Fruit fly (Drosophila melanogaster): ENCODE data around the gene CG42709.
A peak's percentile ranks its signal among the peaks of the same experiment; 100 is the strongest.

The CG42709 gene

DNA sequence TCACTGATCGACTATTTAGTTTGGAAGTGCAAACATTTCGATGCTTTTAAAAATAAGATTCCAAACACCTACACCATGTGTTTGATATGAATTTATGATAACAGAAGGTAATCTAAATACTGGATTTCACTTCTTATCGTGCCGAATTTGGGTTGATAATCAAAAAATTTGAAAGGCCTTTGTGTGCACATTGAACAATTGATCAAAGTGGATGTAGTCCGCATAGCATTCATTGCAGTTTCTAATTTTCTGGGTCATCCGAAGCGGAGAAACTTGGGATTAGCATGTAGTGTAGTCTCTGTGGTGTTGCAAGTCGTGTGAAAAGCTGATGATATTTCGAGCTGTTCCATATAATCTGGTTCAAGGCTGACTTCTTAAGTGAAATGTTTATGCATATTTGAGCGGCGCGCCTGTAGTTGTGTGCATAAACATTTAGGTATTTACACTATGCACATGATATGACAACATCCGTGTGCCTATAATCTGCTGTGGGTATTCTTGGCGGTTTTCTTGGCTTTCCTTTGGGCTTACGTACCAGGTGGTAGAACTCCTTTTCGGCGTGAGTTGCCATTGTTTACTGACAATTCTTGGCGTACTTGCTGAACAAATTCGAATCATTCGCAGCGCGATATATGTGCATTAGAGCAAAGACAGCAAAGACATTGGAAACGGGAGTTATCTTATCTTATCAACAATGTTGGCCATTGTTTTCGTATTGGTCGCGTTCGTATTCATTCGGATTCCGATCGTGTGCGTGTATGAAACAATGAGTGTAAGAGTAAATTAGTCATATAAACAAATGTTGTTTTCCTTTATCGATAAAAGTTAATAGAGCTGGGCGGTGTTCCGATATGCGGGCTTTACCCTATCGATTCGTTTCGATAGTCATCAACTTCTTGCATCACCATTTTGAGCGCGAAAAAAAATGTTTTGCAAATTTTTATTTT is 17.0 kb upstream of the CG42709 start, which contains the start of gene Hip1 (continued):
- TF ChIP-seq unc-4 (GFP tag; IDR thresholded peaks at IDR 0.05; ENCODE audit: partially characterized antibody) (peak; percentile 91), inv (GFP tag; IDR thresholded peaks at IDR 0.05; ENCODE audit: partially characterized antibody) (peak; percentile 79), chif (GFP tag; optimal IDR thresholded peaks at IDR 0.05) (no peak), kay (GFP tag; optimal IDR thresholded peaks at IDR 0.05) (peak; percentile 93), bbx (GFP tag; IDR thresholded peaks at IDR 0.05; ENCODE audit: partially characterized antibody) (peak; percentile 90), CG3726 (GFP tag; IDR thresholded peaks at IDR 0.05) (no peak), CG3065 (GFP tag; optimal IDR thresholded peaks at IDR 0.05) (no peak), CG13894 (tag; optimal IDR thresholded peaks at IDR 0.05) (no peak), CG16813 (GFP tag; IDR thresholded peaks at IDR 0.05; ENCODE audit: partially characterized antibody) (peak; percentile 80), Bgb (GFP tag; IDR thresholded peaks at IDR 0.05; ENCODE audit: partially characterized antibody) (peak; percentile 93), sna (GFP tag; IDR thresholded peaks at IDR 0.05; ENCODE audit: partially characterized antibody) (peak; percentile 85), trem (tag; optimal IDR thresholded peaks at IDR 0.05) (no peak), MBD-R2 (GFP tag; IDR thresholded peaks at IDR 0.05) (peak; percentile 64), CG8944 (GFP tag; optimal IDR thresholded peaks at IDR 0.05) (no peak), CG3838 (GFP tag; optimal IDR thresholded peaks at IDR 0.05) (peak; percentile 93), BEAF-32 (GFP tag; optimal IDR thresholded peaks at IDR 0.05) (peak; percentile 86), vfl (GFP tag; optimal IDR thresholded peaks at IDR 0.05) (no peak), CG3995 (GFP tag; optimal IDR thresholded peaks at IDR 0.05) (no peak), salm (tag; optimal IDR thresholded peaks at IDR 0.05) (no peak), hbn (GFP tag; IDR thresholded peaks at IDR 0.05; ENCODE audit: partially characterized antibody) (peak; percentile 81), Myb (GFP tag; optimal IDR thresholded peaks at IDR 0.05) (no peak), CG18599 (GFP tag; optimal IDR thresholded peaks at IDR 0.05) (no peak), CG12659 (GFP tag; optimal IDR thresholded peaks at IDR 0.05) (no peak), tgo (GFP tag; IDR thresholded peaks at IDR 0.05) (no peak), CG11696 (GFP tag; IDR thresholded peaks at IDR 0.05) (no peak), CG10366 (GFP tag; IDR thresholded peaks at IDR 0.05) (no peak), amos (GFP tag; IDR thresholded peaks at IDR 0.05; ENCODE audit: partially characterized antibody) (peak; percentile 94; the same call in 1 of the 2 replicates), ssp (GFP tag; IDR thresholded peaks at IDR 0.05) (no peak), vnd (GFP tag; IDR thresholded peaks at IDR 0.05; ENCODE audit: partially characterized antibody) (peak; percentile 82), CG1529 (GFP tag; optimal IDR thresholded peaks at IDR 0.05) (no peak), pzg (GFP tag; optimal IDR thresholded peaks at IDR 0.05) (peak; percentile 70), bigmax (GFP tag; optimal IDR thresholded peaks at IDR 0.05) (no peak), CG6254 (GFP tag; optimal IDR thresholded peaks at IDR 0.05) (no peak), nerfin-2 (GFP tag; IDR thresholded peaks at IDR 0.05; ENCODE audit: partially characterized antibody) (peak; percentile 80), Hey (tag; optimal IDR thresholded peaks at IDR 0.05) (no peak), CG8359 (GFP tag; optimal IDR thresholded peaks at IDR 0.05; ENCODE audit: borderline replicate concordance) (no peak), CG10209 (GFP tag; optimal IDR thresholded peaks at IDR 0.05) (no peak), zen2 (GFP tag; IDR thresholded peaks at IDR 0.05; ENCODE audit: partially characterized antibody) (peak; percentile 82), dpn (GFP tag; optimal IDR thresholded peaks at IDR 0.05) (no peak), p53 (GFP tag; optimal IDR thresholded peaks at IDR 0.05) (no peak), CG1792 (GFP tag; optimal IDR thresholded peaks at IDR 0.05) (no peak), HLH4C (GFP tag; IDR thresholded peaks at IDR 0.05; ENCODE audit: partially characterized antibody) (peak; percentile 79), MESR4 (GFP tag; optimal IDR thresholded peaks at IDR 0.05) (peak; percentile 50), CG2116 (GFP tag; optimal IDR thresholded peaks at IDR 0.05) (peak; percentile 66), Xrp1 (GFP tag; IDR thresholded peaks at IDR 0.05) (0 out of 2 replicates have a peak, but pooled peaks have one; percentile 7), Awh (GFP tag; IDR thresholded peaks at IDR 0.05) (peak; percentile 53; the same call in 1 of the 2 replicates), da (GFP tag; optimal IDR thresholded peaks at IDR 0.05) (no peak)
